Fruit fly (Drosophila melanogaster): Measurements from ENCODE around the gene CG13312.

Gene CG13312

dm6 chr3L:8763037-8763454 is 44.0 kb downstream of the CG13312 start (continued):
- TF ChIP-seq al (GFP tag; IDR thresholded peaks at IDR 0.05) (no peak), unc-4 (GFP tag; IDR thresholded peaks at IDR 0.05; ENCODE audit: partially characterized antibody) (no peak), Sin3A (optimal IDR thresholded peaks at IDR 0.05) (no peak), da (GFP tag; optimal IDR thresholded peaks at IDR 0.05) (no peak), eve (GFP tag; optimal IDR thresholded peaks at IDR 0.05) (no peak), kah (GFP tag; optimal IDR thresholded peaks at IDR 0.05) (no peak), CG4328 (GFP tag; optimal IDR thresholded peaks at IDR 0.05) (no peak), nom (GFP tag; optimal IDR thresholded peaks at IDR 0.05) (no peak), Dip2 (GFP tag; IDR thresholded peaks at IDR 0.05) (no peak), ind (GFP tag; optimal IDR thresholded peaks at IDR 0.05) (no peak), HmgZ (tag; optimal IDR thresholded peaks at IDR 0.05) (no peak), sna (GFP tag; IDR thresholded peaks at IDR 0.05; ENCODE audit: partially characterized antibody) (no peak), ken (GFP tag; IDR thresholded peaks at IDR 0.05) (peak; percentile 73), CG8388 (GFP tag; optimal IDR thresholded peaks at IDR 0.05) (no peak), CG18599 (GFP tag; optimal IDR thresholded peaks at IDR 0.05) (peak; percentile 27), pan (optimal IDR thresholded peaks at IDR 0.05) (no peak), pan (GFP tag; optimal IDR thresholded peaks at IDR 0.05 in 1 of 2, IDR thresholded peaks at IDR 0.05 in 1 of 2) (peak in 1 of 2 experiments; percentile 80), Fer2 (tag; optimal IDR thresholded peaks at IDR 0.05) (no peak), sisA (GFP tag; IDR thresholded peaks at IDR 0.05) (peak; percentile 45; the same call in 1 of the 2 replicates), corto (GFP tag; optimal IDR thresholded peaks at IDR 0.05) (no peak), CG1233 (GFP tag; optimal IDR thresholded peaks at IDR 0.05) (no peak), lov (optimal IDR thresholded peaks at IDR 0.05) (no peak), lov (GFP tag; IDR thresholded peaks at IDR 0.05) (0 out of 3 replicates have a peak, but pooled peaks have one; percentile 66), CG1603 (tag; optimal IDR thresholded peaks at IDR 0.05) (peak; percentile 21), CG4424 (GFP tag; optimal IDR thresholded peaks at IDR 0.05) (no peak), Trl (optimal IDR thresholded peaks at IDR 0.05) (no peak), Trl (GFP tag; optimal IDR thresholded peaks at IDR 0.05) (no peak), CG17912 (GFP tag; optimal IDR thresholded peaks at IDR 0.05) (no peak), sim (GFP tag; IDR thresholded peaks at IDR 0.05) (no peak), jing (GFP tag; optimal IDR thresholded peaks at IDR 0.05) (no peak), CG31224 (GFP tag; IDR thresholded peaks at IDR 0.05) (no peak), Oaz (GFP tag; IDR thresholded peaks at IDR 0.05) (no peak), Ravus (GFP tag; IDR thresholded peaks at IDR 0.05) (no peak), CoRest (tag; optimal IDR thresholded peaks at IDR 0.05) (peak; percentile 55), NK7.1 (GFP tag; optimal IDR thresholded peaks at IDR 0.05) (no peak), prd (optimal IDR thresholded peaks at IDR 0.05) (no peak), prd (GFP tag; IDR thresholded peaks at IDR 0.05) (peak; percentile 52; the same call in 1 of the 3 replicates), emc (GFP tag; optimal IDR thresholded peaks at IDR 0.05) (no peak), jigr1 (GFP tag; IDR thresholded peaks at IDR 0.05) (no peak), Dad (GFP tag; optimal IDR thresholded peaks at IDR 0.05) (no peak), danr (GFP tag; IDR thresholded peaks at IDR 0.05) (no peak), cad (GFP tag; optimal IDR thresholded peaks at IDR 0.05) (no peak), fd102C (GFP tag; optimal IDR thresholded peaks at IDR 0.05) (no peak), ato (GFP tag; IDR thresholded peaks at IDR 0.05; ENCODE audit: partially characterized antibody) (no peak), CG9215 (GFP tag; IDR thresholded peaks at IDR 0.05) (no peak), CG2120 (GFP tag; optimal IDR thresholded peaks at IDR 0.05) (peak; percentile 71), CG6813 (GFP tag; optimal IDR thresholded peaks at IDR 0.05) (no peak), bab2 (GFP tag; optimal IDR thresholded peaks at IDR 0.05) (no peak), stc (GFP tag; IDR thresholded peaks at IDR 0.05) (peak; percentile 67; the same call in 1 of the 2 replicates), HLH3B (GFP tag; IDR thresholded peaks at IDR 0.05) (no peak), CG31365 (tag; optimal IDR thresholded peaks at IDR 0.05) (no peak), CG1602 (GFP tag; optimal IDR thresholded peaks at IDR 0.05) (no peak), Chrac-16 (GFP tag; optimal IDR thresholded peaks at IDR 0.05) (peak; percentile 14), Mes4 (GFP tag; optimal IDR thresholded peaks at IDR 0.05) (peak; percentile 6)
